Fruit fly (Drosophila melanogaster): ENCODE results near the gene CG13895.

CG13895 gene

DNA sequence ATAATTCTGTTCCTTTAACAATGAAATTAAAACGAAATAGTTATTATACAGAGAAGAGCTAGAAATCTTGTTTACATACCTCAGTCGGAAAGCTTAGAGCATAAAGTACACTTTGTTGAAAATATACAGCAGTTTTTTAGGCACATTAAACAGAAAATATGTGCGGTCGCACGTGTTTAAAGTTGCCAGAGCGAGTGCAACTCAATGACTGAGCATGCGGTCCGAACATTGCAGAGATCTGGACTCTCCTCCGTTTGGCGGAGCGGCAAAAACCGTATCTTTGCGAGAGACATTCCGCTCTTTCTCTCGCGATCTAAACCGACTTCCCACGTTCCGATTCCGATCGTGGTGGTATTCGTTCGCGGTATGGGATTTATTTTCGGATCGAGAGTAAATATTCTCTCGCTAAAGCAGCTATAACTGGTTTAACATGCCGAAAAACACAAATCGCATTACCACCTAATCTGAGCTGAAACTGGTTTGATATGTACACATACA is at the start of gene CG13895:
Gene CG13895 (minus strand): TSS at position 214 of the 498 bp plus-strand sequence.
- TF ChIP-seq klu (GFP tag; IDR thresholded peaks at IDR 0.05), result no peak
- TF ChIP-seq mld (GFP tag; IDR thresholded peaks at IDR 0.05; ENCODE audit: partially characterized antibody), result no peak
- peak; percentile 71 for TF ChIP-seq gem (tag; optimal IDR thresholded peaks at IDR 0.05)
- peak; percentile 65; the same call in 1 of the 3 replicates for TF ChIP-seq ci (GFP tag; IDR thresholded peaks at IDR 0.05)
- peak; percentile 39 for TF ChIP-seq CG1233 (GFP tag; optimal IDR thresholded peaks at IDR 0.05)
- peak; percentile 26 for TF ChIP-seq CG10543 (GFP tag; optimal IDR thresholded peaks at IDR 0.05)
- peak; percentile 13 for TF ChIP-seq Nf-YC (tag; optimal IDR thresholded peaks at IDR 0.05)
- TF ChIP-seq cwo (GFP tag; optimal IDR thresholded peaks at IDR 0.05), result peak; percentile 95
- TF ChIP-seq unpg (GFP tag; optimal IDR thresholded peaks at IDR 0.05), result no peak
- TF ChIP-seq lab (GFP tag; optimal IDR thresholded peaks at IDR 0.05), result peak; percentile 21
- TF ChIP-seq sob (GFP tag; IDR thresholded peaks at IDR 0.05), result peak; percentile 31; the same call in 1 of the 2 replicates
- peak; percentile 10 for TF ChIP-seq twi (tag; optimal IDR thresholded peaks at IDR 0.05)
- peak; percentile 72; the same call in 1 of the 3 replicates for TF ChIP-seq CG6791 (GFP tag; IDR thresholded peaks at IDR 0.05; ENCODE audit: partially characterized antibody)
- no peak for TF ChIP-seq HLHmδ (GFP tag; optimal IDR thresholded peaks at IDR 0.05)
- 0 out of 2 replicates have a peak, but pooled peaks have one; percentile 15 for TF ChIP-seq crol (GFP tag; IDR thresholded peaks at IDR 0.05)
- TF ChIP-seq cg (GFP tag; optimal IDR thresholded peaks at IDR 0.05), result peak; percentile 4
- TF ChIP-seq z (GFP tag; IDR thresholded peaks at IDR 0.05), result peak; percentile 79
- peak; percentile 14; the same call in 1 of the 2 replicates for TF ChIP-seq rib (GFP tag; IDR thresholded peaks at IDR 0.05)
- peak; percentile 52 for TF ChIP-seq Fer1 (GFP tag; optimal IDR thresholded peaks at IDR 0.05)
- peak; percentile 1 for TF ChIP-seq CG12071 (GFP tag; optimal IDR thresholded peaks at IDR 0.05)
- TF ChIP-seq CG8924 (tag; optimal IDR thresholded peaks at IDR 0.05), result peak; percentile 2
- TF ChIP-seq sim (GFP tag; IDR thresholded peaks at IDR 0.05), result no peak
- peak; percentile 59 for TF ChIP-seq CG34376 (GFP tag; optimal IDR thresholded peaks at IDR 0.05)
- TF ChIP-seq Eip74EF (GFP tag; optimal IDR thresholded peaks at IDR 0.05), result peak in 1 of 2 experiments; percentile 63
- TF ChIP-seq Med (GFP tag), result peak; percentile 82
- TF ChIP-seq YL-1 (GFP tag; optimal IDR thresholded peaks at IDR 0.05), result peak; percentile 24
- no peak for TF ChIP-seq peb (GFP tag; IDR thresholded peaks at IDR 0.05)
- TF ChIP-seq sd (tag; optimal IDR thresholded peaks at IDR 0.05), result peak; percentile 75
- TF ChIP-seq CG18262 (tag; optimal IDR thresholded peaks at IDR 0.05), result no peak
- no peak for TF ChIP-seq CG17912 (GFP tag; optimal IDR thresholded peaks at IDR 0.05)
- TF ChIP-seq CG13894 (tag; optimal IDR thresholded peaks at IDR 0.05), result peak; percentile 99
- TF ChIP-seq pfk (GFP tag; optimal IDR thresholded peaks at IDR 0.05), result peak; percentile 83
- peak; percentile 18 for TF ChIP-seq nom (GFP tag; optimal IDR thresholded peaks at IDR 0.05)
- peak; percentile 86 for TF ChIP-seq kni (GFP tag; optimal IDR thresholded peaks at IDR 0.05)
- peak; percentile 84 for TF ChIP-seq Jarid2 (GFP tag; optimal IDR thresholded peaks at IDR 0.05)
- TF ChIP-seq CG11504 (tag; optimal IDR thresholded peaks at IDR 0.05), result peak; percentile 8
- peak; percentile 85 to 87 for TF ChIP-seq Trl (optimal IDR thresholded peaks at IDR 0.05)
- peak; percentile 18 for TF ChIP-seq Trl (GFP tag; optimal IDR thresholded peaks at IDR 0.05)
- TF ChIP-seq CG9215 (GFP tag; IDR thresholded peaks at IDR 0.05), result no peak
- TF ChIP-seq so (GFP tag; IDR thresholded peaks at IDR 0.05), result 0 out of 3 replicates have a peak, but pooled peaks have one; percentile 37
- peak; percentile 26 for TF ChIP-seq CG2678 (tag; optimal IDR thresholded peaks at IDR 0.05)
- peak; percentile 12 for TF ChIP-seq yki (optimal IDR thresholded peaks at IDR 0.05)
- TF ChIP-seq CG3726 (GFP tag; IDR thresholded peaks at IDR 0.05), result no peak
- no peak for TF ChIP-seq tna (GFP tag; IDR thresholded peaks at IDR 0.05; ENCODE audit: partially characterized antibody)
- peak; percentile 50; the same call in 2 of the 3 replicates for TF ChIP-seq CG34224 (GFP tag; IDR thresholded peaks at IDR 0.05; ENCODE audit: partially characterized antibody)
- TF ChIP-seq slp2 (GFP tag; optimal IDR thresholded peaks at IDR 0.05), result peak; percentile 7
- peak; percentile 0 for TF ChIP-seq gcm (GFP tag; optimal IDR thresholded peaks at IDR 0.05)
- TF ChIP-seq bbx (GFP tag; IDR thresholded peaks at IDR 0.05; ENCODE audit: partially characterized antibody), result 0 out of 2 replicates have a peak, but pooled peaks have one; percentile 19

Measured in whole organism, embryonic.